Fruit fly (Drosophila melanogaster): ENCODE data around the gene mus312.

Gene mus312

dm6 chr3L:7344001-7344400 lies 15.1 kb downstream of the mus312 start:
- TF ChIP-seq pan (optimal IDR thresholded peaks at IDR 0.05), result no peak
- TF ChIP-seq usp (GFP tag; optimal IDR thresholded peaks at IDR 0.05), result no peak
- no peak for TF ChIP-seq psq (optimal IDR thresholded peaks at IDR 0.05)
- TF ChIP-seq CG8478 (optimal IDR thresholded peaks at IDR 0.05), result no peak
- no peak for TF ChIP-seq EcR (GFP tag; optimal IDR thresholded peaks at IDR 0.05)
- no peak for TF ChIP-seq Dll (optimal IDR thresholded peaks at IDR 0.05)

- no peak for TF ChIP-seq psq (optimal IDR thresholded peaks at IDR 0.05)
- peak; percentile 12 for TF ChIP-seq Dll (optimal IDR thresholded peaks at IDR 0.05)
Measured at dm6 chr3L:7344965-7345427, 16.1 kb downstream of the mus312 start, which contains the start of gene Cln7. Gene Cln7, minus strand, starts transcription at chr3L:7345183.

dm6 chr3L:7346951-7347350 lies 18.0 kb downstream of the mus312 start, which contains the start of gene CG14834:
Gene CG14834, minus strand, starts transcription at chr3L:7347123.
- TF ChIP-seq Dll (optimal IDR thresholded peaks at IDR 0.05) (no peak), usp (GFP tag; optimal IDR thresholded peaks at IDR 0.05) (no peak), EcR (GFP tag; optimal IDR thresholded peaks at IDR 0.05) (no peak), CG8478 (optimal IDR thresholded peaks at IDR 0.05) (no peak), psq (optimal IDR thresholded peaks at IDR 0.05) (no peak), pan (optimal IDR thresholded peaks at IDR 0.05) (no peak)

dm6 chr3L:7347984-7348631 lies 19.2 kb downstream of the mus312 start, which contains the start of the genes Srp19 and qm:
Gene Srp19, minus strand, starts transcription at chr3L:7348034.
Gene qm, plus strand, starts transcription at chr3L:7348313.
- TF ChIP-seq CG8478 (optimal IDR thresholded peaks at IDR 0.05) (no peak), Dll (optimal IDR thresholded peaks at IDR 0.05) (no peak), pan (optimal IDR thresholded peaks at IDR 0.05) (no peak), psq (optimal IDR thresholded peaks at IDR 0.05) (no peak), usp (GFP tag; optimal IDR thresholded peaks at IDR 0.05) (no peak)

- no peak for TF ChIP-seq usp (GFP tag; optimal IDR thresholded peaks at IDR 0.05)
- no peak for TF ChIP-seq pan (optimal IDR thresholded peaks at IDR 0.05)
- no peak for TF ChIP-seq psq (optimal IDR thresholded peaks at IDR 0.05)
- TF ChIP-seq CG8478 (optimal IDR thresholded peaks at IDR 0.05), result no peak
- no peak for TF ChIP-seq Dll (optimal IDR thresholded peaks at IDR 0.05)
- no peak for TF ChIP-seq EcR (GFP tag; optimal IDR thresholded peaks at IDR 0.05)
Measured at dm6 chr3L:7349311-7349710, 20.4 kb downstream of the mus312 start.

dm6 chr3L:7356386-7357117 lies 27.6 kb downstream of the mus312 start, which contains the start of gene CTCF:
Gene CTCF, minus strand, starts transcription at chr3L:7356713.
- TF ChIP-seq usp (GFP tag; optimal IDR thresholded peaks at IDR 0.05) (no peak), psq (optimal IDR thresholded peaks at IDR 0.05) (no peak), pan (optimal IDR thresholded peaks at IDR 0.05) (no peak), Dll (optimal IDR thresholded peaks at IDR 0.05) (no peak), CG8478 (optimal IDR thresholded peaks at IDR 0.05) (no peak), EcR (GFP tag; optimal IDR thresholded peaks at IDR 0.05) (no peak)

dm6 chr3L:7359827-7360323 lies 30.9 kb downstream of the mus312 start, which contains the start of gene pst:
Gene pst, minus strand, starts transcription at chr3L:7360263.
- TF ChIP-seq CG8478 (optimal IDR thresholded peaks at IDR 0.05) (no peak), pan (optimal IDR thresholded peaks at IDR 0.05) (no peak), psq (optimal IDR thresholded peaks at IDR 0.05) (no peak), usp (GFP tag; optimal IDR thresholded peaks at IDR 0.05) (no peak), Dll (optimal IDR thresholded peaks at IDR 0.05) (no peak), EcR (GFP tag; optimal IDR thresholded peaks at IDR 0.05) (no peak)

- no peak for TF ChIP-seq Dll (optimal IDR thresholded peaks at IDR 0.05)
- no peak for TF ChIP-seq pan (optimal IDR thresholded peaks at IDR 0.05)
- no peak for TF ChIP-seq usp (GFP tag; optimal IDR thresholded peaks at IDR 0.05)
- no peak for TF ChIP-seq psq (optimal IDR thresholded peaks at IDR 0.05)
Measured at dm6 chr3L:7360324-7360852, 31.5 kb downstream of the mus312 start, which contains the start of gene Sec63. Gene Sec63, plus strand, starts transcription at chr3L:7360561.

dm6 chr3L:7361095-7361522 lies 32.2 kb downstream of the mus312 start:
- no peak for TF ChIP-seq Dll (optimal IDR thresholded peaks at IDR 0.05)
- no peak for TF ChIP-seq usp (GFP tag; optimal IDR thresholded peaks at IDR 0.05)
- TF ChIP-seq psq (optimal IDR thresholded peaks at IDR 0.05), result no peak
- TF ChIP-seq pan (optimal IDR thresholded peaks at IDR 0.05), result no peak
- TF ChIP-seq CG8478 (optimal IDR thresholded peaks at IDR 0.05), result no peak
- no peak for TF ChIP-seq EcR (GFP tag; optimal IDR thresholded peaks at IDR 0.05)

- TF ChIP-seq usp (GFP tag; optimal IDR thresholded peaks at IDR 0.05), result no peak
- TF ChIP-seq pan (optimal IDR thresholded peaks at IDR 0.05), result no peak
- no peak for TF ChIP-seq CG8478 (optimal IDR thresholded peaks at IDR 0.05)
- TF ChIP-seq psq (optimal IDR thresholded peaks at IDR 0.05), result no peak
- no peak for TF ChIP-seq Dll (optimal IDR thresholded peaks at IDR 0.05)
- TF ChIP-seq EcR (GFP tag; optimal IDR thresholded peaks at IDR 0.05), result no peak
Measured at dm6 chr3L:7364717-7365278, 35.9 kb downstream of the mus312 start.

- no peak for TF ChIP-seq CG8478 (optimal IDR thresholded peaks at IDR 0.05)
- TF ChIP-seq psq (optimal IDR thresholded peaks at IDR 0.05), result no peak
- no peak for TF ChIP-seq Dll (optimal IDR thresholded peaks at IDR 0.05)
- no peak for TF ChIP-seq EcR (GFP tag; optimal IDR thresholded peaks at IDR 0.05)
- no peak for TF ChIP-seq usp (GFP tag; optimal IDR thresholded peaks at IDR 0.05)
- no peak for TF ChIP-seq pan (optimal IDR thresholded peaks at IDR 0.05)
Measured at dm6 chr3L:7367798-7368678, 39.1 kb downstream of the mus312 start.

Measured in whole organism.